Worm (Caenorhabditis elegans): Measurements from ENCODE around the gene F01D5.5.

DNA sequence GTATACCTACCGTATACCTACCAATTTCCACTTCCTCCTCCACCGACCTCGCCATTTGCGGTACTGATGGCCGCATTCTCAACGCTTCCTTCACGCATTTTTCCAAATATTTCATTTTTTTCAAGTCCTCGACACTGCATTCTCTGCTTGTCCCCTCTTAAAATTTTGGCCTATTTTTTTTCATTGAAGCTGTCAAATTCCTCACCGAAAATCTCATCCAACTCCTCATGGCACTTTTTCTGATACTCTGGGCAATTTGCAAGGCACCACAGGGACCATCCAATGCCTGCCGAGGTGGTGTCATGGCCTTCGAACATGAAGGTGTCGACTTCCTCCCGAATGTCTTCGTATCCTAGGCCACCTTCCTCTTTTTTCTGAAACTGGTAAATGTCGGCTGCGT is 12.5 kb upstream of the F01D5.5 start:
- TF ChIP-seq nfyb-1 (GFP tag; IDR thresholded peaks at IDR 0.05) (no peak), madf-3 (GFP tag; IDR thresholded peaks at IDR 0.05) (no peak), ama-1 (optimal IDR thresholded peaks at IDR 0.05) (no peak), ama-1 (GFP tag; optimal IDR thresholded peaks at IDR 0.05) (no peak), hrde-1 (tag; optimal IDR thresholded peaks at IDR 0.05; ENCODE audit: borderline replicate concordance) (no peak)
